Fruit fly (Drosophila melanogaster): ENCODE results near the gene mRpL9.

Gene mRpL9

DNA sequence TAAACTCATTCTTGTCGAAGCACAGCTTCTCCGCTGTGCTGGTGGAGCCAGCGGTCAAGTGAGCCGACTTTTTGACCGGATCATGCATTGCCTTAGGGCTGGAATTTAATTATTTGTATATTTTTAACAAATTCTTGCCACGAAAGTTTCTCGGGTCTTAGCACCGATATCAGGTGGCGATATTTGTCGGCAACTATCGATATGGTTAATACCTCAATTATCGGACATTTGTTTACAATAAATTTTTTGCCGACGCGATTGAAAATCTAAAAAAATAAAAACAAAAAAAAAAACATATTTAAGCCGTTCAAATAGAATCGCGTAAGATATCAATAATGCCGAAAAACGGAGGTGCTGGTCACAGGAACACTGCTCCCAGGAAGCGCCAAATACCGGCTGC is 31.0 kb downstream of the mRpL9 start, which contains the start of the genes Cog2 and Trax (continued):
- TF ChIP-seq pros (GFP tag; optimal IDR thresholded peaks at IDR 0.05), result no peak
- no peak for TF ChIP-seq CG4282 (GFP tag; optimal IDR thresholded peaks at IDR 0.05)
- no peak for TF ChIP-seq wor (GFP tag; IDR thresholded peaks at IDR 0.05)
- no peak for TF ChIP-seq HLHmδ (GFP tag; optimal IDR thresholded peaks at IDR 0.05)
- no peak for TF ChIP-seq Gsc (GFP tag; IDR thresholded peaks at IDR 0.05)
- no peak for TF ChIP-seq fd102C (GFP tag; optimal IDR thresholded peaks at IDR 0.05)
- TF ChIP-seq YL-1 (GFP tag; optimal IDR thresholded peaks at IDR 0.05), result peak; percentile 41
- TF ChIP-seq Fer1 (GFP tag; optimal IDR thresholded peaks at IDR 0.05), result no peak
- TF ChIP-seq HHEX (GFP tag; optimal IDR thresholded peaks at IDR 0.05), result no peak
- no peak for TF ChIP-seq CG3163 (GFP tag; optimal IDR thresholded peaks at IDR 0.05)
- no peak for TF ChIP-seq slp2 (GFP tag; optimal IDR thresholded peaks at IDR 0.05)
- no peak for TF ChIP-seq ac (GFP tag; optimal IDR thresholded peaks at IDR 0.05)
- no peak for TF ChIP-seq ci (GFP tag; IDR thresholded peaks at IDR 0.05)
- no peak for TF ChIP-seq tin (GFP tag; optimal IDR thresholded peaks at IDR 0.05)
- TF ChIP-seq CG15514 (GFP tag; optimal IDR thresholded peaks at IDR 0.05), result no peak
- peak; percentile 86 for TF ChIP-seq HLH4C (GFP tag; IDR thresholded peaks at IDR 0.05; ENCODE audit: partially characterized antibody)
- TF ChIP-seq croc (GFP tag; conservative IDR thresholded peaks at IDR 0.05), result no peak
- peak; percentile 6 for TF ChIP-seq phol (tag; optimal IDR thresholded peaks at IDR 0.05)
- no peak for TF ChIP-seq dysf (GFP tag; IDR thresholded peaks at IDR 0.05)
- TF ChIP-seq CG13624 (GFP tag; optimal IDR thresholded peaks at IDR 0.05), result no peak
- TF ChIP-seq CG17568 (GFP tag; optimal IDR thresholded peaks at IDR 0.05), result no peak
- no peak for TF ChIP-seq CG31388 (GFP tag; optimal IDR thresholded peaks at IDR 0.05)
- TF ChIP-seq Abd-B (GFP tag; optimal IDR thresholded peaks at IDR 0.05), result no peak
- peak; percentile 93 for TF ChIP-seq bbx (GFP tag; IDR thresholded peaks at IDR 0.05; ENCODE audit: partially characterized antibody)
- TF ChIP-seq CG2120 (GFP tag; optimal IDR thresholded peaks at IDR 0.05), result no peak
- no peak for TF ChIP-seq ken (GFP tag; IDR thresholded peaks at IDR 0.05)
- TF ChIP-seq CG14441 (GFP tag; IDR thresholded peaks at IDR 0.05), result no peak
- no peak for TF ChIP-seq E2f1 (GFP tag; IDR thresholded peaks at IDR 0.05)
- no peak for TF ChIP-seq CG16815 (GFP tag; optimal IDR thresholded peaks at IDR 0.05)
- TF ChIP-seq Tbp (GFP tag; optimal IDR thresholded peaks at IDR 0.05), result no peak
- TF ChIP-seq CG32767 (GFP tag; IDR thresholded peaks at IDR 0.05), result no peak
- no peak for TF ChIP-seq CG3838 (GFP tag; optimal IDR thresholded peaks at IDR 0.05)
- no peak for TF ChIP-seq crp (GFP tag; optimal IDR thresholded peaks at IDR 0.05)
- TF ChIP-seq CG12769 (tag; optimal IDR thresholded peaks at IDR 0.05), result no peak
- TF ChIP-seq usp (GFP tag; optimal IDR thresholded peaks at IDR 0.05), result no peak
- no peak for TF ChIP-seq nmo (GFP tag; optimal IDR thresholded peaks at IDR 0.05)
- no peak for TF ChIP-seq Sry-β (GFP tag; optimal IDR thresholded peaks at IDR 0.05)
- TF ChIP-seq CG15696 (tag; optimal IDR thresholded peaks at IDR 0.05), result no peak
- no peak for TF ChIP-seq GATAe (GFP tag; conservative IDR thresholded peaks at IDR 0.05)
- no peak for TF ChIP-seq dan (GFP tag; IDR thresholded peaks at IDR 0.05)
- no peak for TF ChIP-seq disco-r (GFP tag; optimal IDR thresholded peaks at IDR 0.05)
- TF ChIP-seq Awh (GFP tag; IDR thresholded peaks at IDR 0.05), result no peak
- no peak for TF ChIP-seq bab2 (GFP tag; optimal IDR thresholded peaks at IDR 0.05)
- TF ChIP-seq CG32532 (GFP tag; IDR thresholded peaks at IDR 0.05), result no peak
- no peak for TF ChIP-seq CG10321 (GFP tag; IDR thresholded peaks at IDR 0.05)
- no peak for TF ChIP-seq CG3281 (GFP tag; optimal IDR thresholded peaks at IDR 0.05)
- TF ChIP-seq Lhr (GFP tag; optimal IDR thresholded peaks at IDR 0.05), result no peak
- peak; percentile 83 for TF ChIP-seq hbn (GFP tag; IDR thresholded peaks at IDR 0.05; ENCODE audit: partially characterized antibody)
- TF ChIP-seq zf30C (GFP tag; optimal IDR thresholded peaks at IDR 0.05), result no peak
- no peak for TF ChIP-seq trh (GFP tag; optimal IDR thresholded peaks at IDR 0.05)
- peak; percentile 5 for TF ChIP-seq CG9797 (GFP tag; optimal IDR thresholded peaks at IDR 0.05)
- no peak for TF ChIP-seq Dip3 (GFP tag; optimal IDR thresholded peaks at IDR 0.05)
